Worm (Caenorhabditis elegans): Measurements from ENCODE around the gene R11D1.10.

ce11 chrV:12706511-12706910, 22.8 kb upstream of the R11D1.10 start:
- TF ChIP-seq flt-1 (GFP tag; IDR thresholded peaks at IDR 0.05) (no peak), ztf-29 (GFP tag; IDR thresholded peaks at IDR 0.05) (no peak), T22C8.4 (GFP tag; IDR thresholded peaks at IDR 0.05) (no peak), klf-2 (GFP tag; conservative IDR thresholded peaks at IDR 0.05) (no peak), tab-1 (GFP tag; IDR thresholded peaks at IDR 0.05) (no peak), ztf-23 (GFP tag; IDR thresholded peaks at IDR 0.05) (no peak), cog-1 (tag; optimal IDR thresholded peaks at IDR 0.05) (no peak), ref-1 (GFP tag; conservative IDR thresholded peaks at IDR 0.05) (no peak), med-1 (GFP tag; optimal IDR thresholded peaks at IDR 0.05; ENCODE audit: insufficient read depth) (no peak)

All from whole organism, midembryonic.